In genomic region chr2L:7635156-7635555, dm6 we compare ENCODE assay signal across 1 fruit fly cellular context.
TF ChIP-seq lines count a peak whose summit lies in the region.

No protein-coding gene starts in this region.

TF ChIP-seq in whole organism, embryonic, 481 proteins besides CTCF, POLR2A, EP300 and RAD21 (continued from another document and continues in another):
- TF ChIP-seq Fer2 (tag; optimal IDR thresholded peaks at IDR 0.05; lab: Kevin White, UChicago) (no peak), Aef1 (GFP tag; IDR thresholded peaks at IDR 0.05; lab: Robert Waterston, UW) (no peak), gem (tag; optimal IDR thresholded peaks at IDR 0.05; lab: Kevin White, UChicago) (peak; percentile 59), peb (GFP tag; IDR thresholded peaks at IDR 0.05; lab: Robert Waterston, UW) (0 out of 2 replicates have a peak, but pooled peaks have one; percentile 12), CG2199 (GFP tag; IDR thresholded peaks at IDR 0.05; lab: Robert Waterston, UW) (peak; percentile 87; the same call in 1 of the 3 replicates), CG31365 (tag; optimal IDR thresholded peaks at IDR 0.05; lab: Kevin White, UChicago) (no peak), gro (GFP tag; optimal IDR thresholded peaks at IDR 0.05; lab: Kevin White, UChicago) (no peak), Sry-β (GFP tag; optimal IDR thresholded peaks at IDR 0.05; lab: Kevin White, UChicago) (no peak), TFAM (GFP tag; optimal IDR thresholded peaks at IDR 0.05; lab: Kevin White, UChicago) (no peak), scrt (GFP tag; optimal IDR thresholded peaks at IDR 0.05; lab: Kevin White, UChicago) (no peak), Bdp1 (GFP tag; optimal IDR thresholded peaks at IDR 0.05; lab: Kevin White, UChicago) (no peak), Ada2b (GFP tag; IDR thresholded peaks at IDR 0.05; lab: Robert Waterston, UW) (no peak), CG14050 (GFP tag; IDR thresholded peaks at IDR 0.05; lab: Robert Waterston, UW) (no peak), CG31224 (GFP tag; IDR thresholded peaks at IDR 0.05; lab: Robert Waterston, UW) (no peak), en (GFP tag; optimal IDR thresholded peaks at IDR 0.05; lab: Kevin White, UChicago) (no peak), CG10959 (GFP tag; IDR thresholded peaks at IDR 0.05; lab: Robert Waterston, UW) (no peak), Oli (tag; optimal IDR thresholded peaks at IDR 0.05; lab: Kevin White, UChicago) (peak; percentile 12), CG12942 (GFP tag; optimal IDR thresholded peaks at IDR 0.05; lab: Kevin White, UChicago) (no peak), ro (GFP tag; IDR thresholded peaks at IDR 0.05; lab: Robert Waterston, UW) (no peak), CG18764 (GFP tag; optimal IDR thresholded peaks at IDR 0.05; lab: Kevin White, UChicago) (peak; percentile 4), tap (tag; optimal IDR thresholded peaks at IDR 0.05; lab: Kevin White, UChicago) (peak; percentile 1), CG13424 (tag; optimal IDR thresholded peaks at IDR 0.05; lab: Kevin White, UChicago) (no peak), HLHmδ (GFP tag; optimal IDR thresholded peaks at IDR 0.05; lab: Kevin White, UChicago) (no peak), dati (GFP tag; IDR thresholded peaks at IDR 0.05; lab: Robert Waterston, UW) (no peak), CG30020 (tag; optimal IDR thresholded peaks at IDR 0.05; lab: Kevin White, UChicago) (no peak), Dad (GFP tag; optimal IDR thresholded peaks at IDR 0.05; lab: Kevin White, UChicago) (no peak), MESR4 (GFP tag; optimal IDR thresholded peaks at IDR 0.05; lab: Kevin White, UChicago) (no peak), CG4617 (GFP tag; optimal IDR thresholded peaks at IDR 0.05; lab: Kevin White, UChicago; ENCODE audit: borderline replicate concordance) (no peak), ems (GFP tag; optimal IDR thresholded peaks at IDR 0.05; lab: Kevin White, UChicago) (no peak), CG17328 (GFP tag; IDR thresholded peaks at IDR 0.05; lab: Robert Waterston, UW) (0 out of 2 replicates have a peak, but pooled peaks have one; percentile 36), CG13775 (GFP tag; optimal IDR thresholded peaks at IDR 0.05; lab: Kevin White, UChicago) (no peak), CG7963 (GFP tag; IDR thresholded peaks at IDR 0.05; lab: Robert Waterston, UW; ENCODE audit: partially characterized antibody) (no peak), crc (GFP tag; optimal IDR thresholded peaks at IDR 0.05; lab: Kevin White, UChicago) (no peak), gce (GFP tag; IDR thresholded peaks at IDR 0.05; lab: Robert Waterston, UW) (0 out of 3 replicates have a peak, but pooled peaks have one; percentile 44), Camta (GFP tag; optimal IDR thresholded peaks at IDR 0.05; lab: Kevin White, UChicago) (no peak), CG7271 (tag; optimal IDR thresholded peaks at IDR 0.05; lab: Kevin White, UChicago) (peak; percentile 60), sr (GFP tag; IDR thresholded peaks at IDR 0.05; lab: Robert Waterston, UW) (no peak), CG16815 (GFP tag; optimal IDR thresholded peaks at IDR 0.05; lab: Kevin White, UChicago) (no peak), CG2202 (tag; optimal IDR thresholded peaks at IDR 0.05; lab: Kevin White, UChicago) (no peak), CG15011 (GFP tag; optimal IDR thresholded peaks at IDR 0.05; lab: Kevin White, UChicago) (peak; percentile 30), Spps (tag; optimal IDR thresholded peaks at IDR 0.05; lab: Kevin White, UChicago) (peak; percentile 32), Dip2 (GFP tag; IDR thresholded peaks at IDR 0.05; lab: Robert Waterston, UW) (no peak), tx (GFP tag; optimal IDR thresholded peaks at IDR 0.05; lab: Kevin White, UChicago) (no peak), zfh2 (GFP tag; optimal IDR thresholded peaks at IDR 0.05; lab: Kevin White, UChicago) (no peak), CG11504 (tag; optimal IDR thresholded peaks at IDR 0.05; lab: Kevin White, UChicago) (peak; percentile 43), CG16813 (GFP tag; IDR thresholded peaks at IDR 0.05; lab: Robert Waterston, UW; ENCODE audit: partially characterized antibody) (no peak), Lhr (GFP tag; optimal IDR thresholded peaks at IDR 0.05; lab: Kevin White, UChicago) (no peak), CG11456 (GFP tag; IDR thresholded peaks at IDR 0.05; lab: Robert Waterston, UW) (no peak), crp (GFP tag; optimal IDR thresholded peaks at IDR 0.05; lab: Kevin White, UChicago) (no peak), CG2889 (GFP tag; IDR thresholded peaks at IDR 0.05; lab: Robert Waterston, UW) (no peak), croc (GFP tag; conservative IDR thresholded peaks at IDR 0.05; lab: Robert Waterston, UW) (0 out of 3 replicates have a peak, but pooled peaks have one; percentile 37), CG1603 (tag; optimal IDR thresholded peaks at IDR 0.05; lab: Kevin White, UChicago) (peak; percentile 51), br (optimal IDR thresholded peaks at IDR 0.05; lab: Kevin White, UChicago) (no peak), CG13123 (GFP tag; optimal IDR thresholded peaks at IDR 0.05; lab: Kevin White, UChicago) (no peak), CG17359 (tag; optimal IDR thresholded peaks at IDR 0.05; lab: Kevin White, UChicago) (peak; percentile 66), sd (tag; optimal IDR thresholded peaks at IDR 0.05; lab: Kevin White, UChicago) (no peak), CG10462 (GFP tag; optimal IDR thresholded peaks at IDR 0.05; lab: Kevin White, UChicago) (no peak), fu2 (GFP tag; optimal IDR thresholded peaks at IDR 0.05; lab: Kevin White, UChicago) (no peak), otp (GFP tag; IDR thresholded peaks at IDR 0.05; lab: Robert Waterston, UW) (no peak), Hr3 (GFP tag; optimal IDR thresholded peaks at IDR 0.05; lab: Kevin White, UChicago) (no peak), Opbp (GFP tag; IDR thresholded peaks at IDR 0.05; lab: Robert Waterston, UW; ENCODE audit: partially characterized antibody) (no peak), BtbVII (GFP tag; optimal IDR thresholded peaks at IDR 0.05; lab: Kevin White, UChicago) (peak; percentile 7), Awh (GFP tag; IDR thresholded peaks at IDR 0.05; lab: Robert Waterston, UW) (peak; percentile 59; the same call in 1 of the 2 replicates), shn (GFP tag; optimal IDR thresholded peaks at IDR 0.05; lab: Kevin White, UChicago) (no peak), eve (GFP tag; optimal IDR thresholded peaks at IDR 0.05; lab: Kevin White, UChicago) (peak; percentile 14 to 62), CG42726 (GFP tag; IDR thresholded peaks at IDR 0.05; lab: Robert Waterston, UW; ENCODE audit: partially characterized antibody) (no peak), jing (GFP tag; optimal IDR thresholded peaks at IDR 0.05; lab: Kevin White, UChicago) (no peak), Vsx1 (GFP tag; optimal IDR thresholded peaks at IDR 0.05; lab: Kevin White, UChicago) (no peak), row (GFP tag; IDR thresholded peaks at IDR 0.05; lab: Robert Waterston, UW) (peak; percentile 55; the same call in 2 of the 3 replicates), CG11696 (GFP tag; IDR thresholded peaks at IDR 0.05; lab: Robert Waterston, UW) (0 out of 2 replicates have a peak, but pooled peaks have one; percentile 27), z (GFP tag; IDR thresholded peaks at IDR 0.05; lab: Robert Waterston, UW) (0 out of 3 replicates have a peak, but pooled peaks have one; percentile 17), CG14441 (GFP tag; IDR thresholded peaks at IDR 0.05; lab: Robert Waterston, UW) (peak; percentile 43; the same call in 1 of the 2 replicates), chn (GFP tag; optimal IDR thresholded peaks at IDR 0.05; lab: Kevin White, UChicago) (peak; percentile 52), CG7556 (GFP tag; optimal IDR thresholded peaks at IDR 0.05; lab: Kevin White, UChicago) (peak; percentile 10), maf-S (GFP tag; optimal IDR thresholded peaks at IDR 0.05; lab: Kevin White, UChicago) (no peak), tio (GFP tag; optimal IDR thresholded peaks at IDR 0.05; lab: Kevin White, UChicago) (peak; percentile 12), Atf-2 (GFP tag; optimal IDR thresholded peaks at IDR 0.05; lab: Kevin White, UChicago) (peak; percentile 3), CG6175 (GFP tag; IDR thresholded peaks at IDR 0.05; lab: Robert Waterston, UW) (no peak), wor (GFP tag; IDR thresholded peaks at IDR 0.05; lab: Robert Waterston, UW) (peak; percentile 33; the same call in 1 of the 2 replicates), Rx (GFP tag; IDR thresholded peaks at IDR 0.05; lab: Robert Waterston, UW) (peak; percentile 60), GATAe (GFP tag; conservative IDR thresholded peaks at IDR 0.05; lab: Robert Waterston, UW) (no peak), Nf-YA (GFP tag; IDR thresholded peaks at IDR 0.05; lab: Robert Waterston, UW) (no peak), CG32532 (GFP tag; IDR thresholded peaks at IDR 0.05; lab: Robert Waterston, UW) (no peak), Sox100B (GFP tag; optimal IDR thresholded peaks at IDR 0.05; lab: Kevin White, UChicago) (peak; percentile 30), lbe (GFP tag; optimal IDR thresholded peaks at IDR 0.05; lab: Kevin White, UChicago) (no peak), NC2α (GFP tag; optimal IDR thresholded peaks at IDR 0.05; lab: Kevin White, UChicago) (no peak), dmrt11E (tag; optimal IDR thresholded peaks at IDR 0.05; lab: Kevin White, UChicago) (peak; percentile 70), CG4404 (GFP tag; IDR thresholded peaks at IDR 0.05; lab: Robert Waterston, UW) (peak; percentile 68), ci (GFP tag; IDR thresholded peaks at IDR 0.05; lab: Robert Waterston, UW) (peak; percentile 67; the same call in 1 of the 3 replicates), CG1233 (GFP tag; optimal IDR thresholded peaks at IDR 0.05; lab: Kevin White, UChicago) (peak; percentile 33), CG17829 (tag; optimal IDR thresholded peaks at IDR 0.05; lab: Kevin White, UChicago) (peak; percentile 71), CG10979 (tag; optimal IDR thresholded peaks at IDR 0.05; lab: Kevin White, UChicago) (peak; percentile 67), H15 (GFP tag; IDR thresholded peaks at IDR 0.05; lab: Robert Waterston, UW) (peak; percentile 59; the same call in 2 of the 3 replicates), D19A (tag; optimal IDR thresholded peaks at IDR 0.05; lab: Kevin White, UChicago) (peak; percentile 10), ERR (GFP tag; optimal IDR thresholded peaks at IDR 0.05; lab: Kevin White, UChicago) (no peak), btn (GFP tag; optimal IDR thresholded peaks at IDR 0.05; lab: Kevin White, UChicago) (no peak), ttk (GFP tag; IDR thresholded peaks at IDR 0.05; lab: Robert Waterston, UW) (0 out of 2 replicates have a peak, but pooled peaks have one; percentile 30), Dip3 (GFP tag; optimal IDR thresholded peaks at IDR 0.05; lab: Kevin White, UChicago) (no peak), CG3838 (GFP tag; optimal IDR thresholded peaks at IDR 0.05; lab: Kevin White, UChicago) (no peak), Usf (GFP tag; optimal IDR thresholded peaks at IDR 0.05; lab: Kevin White, UChicago) (no peak), psq (GFP tag; optimal IDR thresholded peaks at IDR 0.05; lab: Kevin White, UChicago) (no peak), CG18619 (GFP tag; optimal IDR thresholded peaks at IDR 0.05; lab: Kevin White, UChicago) (no peak), CG17568 (GFP tag; optimal IDR thresholded peaks at IDR 0.05; lab: Kevin White, UChicago) (no peak), CG8924 (tag; optimal IDR thresholded peaks at IDR 0.05; lab: Kevin White, UChicago) (peak; percentile 44), CG3407 (GFP tag; optimal IDR thresholded peaks at IDR 0.05; lab: Kevin White, UChicago) (no peak), CG8388 (GFP tag; optimal IDR thresholded peaks at IDR 0.05; lab: Kevin White, UChicago) (peak; percentile 8), CG14965 (GFP tag; optimal IDR thresholded peaks at IDR 0.05; lab: Kevin White, UChicago; ENCODE audit: borderline replicate concordance) (peak; percentile 29), CG3065 (GFP tag; optimal IDR thresholded peaks at IDR 0.05; lab: Kevin White, UChicago) (no peak), Doc3 (GFP tag; IDR thresholded peaks at IDR 0.05; lab: Robert Waterston, UW; ENCODE audit: partially characterized antibody) (no peak), slp2 (GFP tag; optimal IDR thresholded peaks at IDR 0.05; lab: Kevin White, UChicago) (no peak), CG2129 (GFP tag; IDR thresholded peaks at IDR 0.05; lab: Robert Waterston, UW; ENCODE audit: partially characterized antibody) (no peak), ATbp (GFP tag; optimal IDR thresholded peaks at IDR 0.05; lab: Kevin White, UChicago) (peak; percentile 19), B-H1 (GFP tag; IDR thresholded peaks at IDR 0.05; lab: Robert Waterston, UW) (no peak), nau (GFP tag; optimal IDR thresholded peaks at IDR 0.05; lab: Kevin White, UChicago) (peak; percentile 25), Hey (tag; optimal IDR thresholded peaks at IDR 0.05; lab: Kevin White, UChicago) (no peak), sna (GFP tag; IDR thresholded peaks at IDR 0.05; lab: Robert Waterston, UW; ENCODE audit: partially characterized antibody) (no peak), CG8478 (optimal IDR thresholded peaks at IDR 0.05; lab: Kevin White, UChicago) (no peak), Fer3 (tag; optimal IDR thresholded peaks at IDR 0.05; lab: Kevin White, UChicago) (peak; percentile 21), CG4820 (GFP tag; optimal IDR thresholded peaks at IDR 0.05; lab: Kevin White, UChicago) (peak; percentile 61), Asciz (GFP tag; optimal IDR thresholded peaks at IDR 0.05; lab: Kevin White, UChicago) (peak; percentile 48), HmgZ (tag; optimal IDR thresholded peaks at IDR 0.05; lab: Kevin White, UChicago) (no peak), nom (GFP tag; optimal IDR thresholded peaks at IDR 0.05; lab: Kevin White, UChicago) (no peak), C15 (GFP tag; IDR thresholded peaks at IDR 0.05; lab: Robert Waterston, UW) (no peak), sisA (GFP tag; IDR thresholded peaks at IDR 0.05; lab: Robert Waterston, UW) (peak; percentile 40; the same call in 1 of the 2 replicates), CG2712 (tag; optimal IDR thresholded peaks at IDR 0.05; lab: Kevin White, UChicago) (peak; percentile 76), CG8765 (GFP tag; IDR thresholded peaks at IDR 0.05; lab: Robert Waterston, UW) (peak; percentile 76; the same call in 1 of the 2 replicates), dan (GFP tag; IDR thresholded peaks at IDR 0.05; lab: Robert Waterston, UW) (no peak), Doc2 (GFP tag; IDR thresholded peaks at IDR 0.05; lab: Robert Waterston, UW) (no peak), zfh1 (GFP tag; IDR thresholded peaks at IDR 0.05; lab: Robert Waterston, UW) (peak; percentile 79; the same call in 2 of the 3 replicates), sim (GFP tag; IDR thresholded peaks at IDR 0.05; lab: Robert Waterston, UW) (no peak), CG8359 (GFP tag; optimal IDR thresholded peaks at IDR 0.05; lab: Kevin White, UChicago; ENCODE audit: borderline replicate concordance) (peak; percentile 12), CG31441 (GFP tag; IDR thresholded peaks at IDR 0.05; lab: Robert Waterston, UW) (peak; percentile 70)
